Worm (Caenorhabditis elegans) whole organism, L1 larva: Measurements from ENCODE around the gene fbxb-77.

ENCODE experiments used
- C16A3.4 ChIP-seq: fragments of 150-350 bp; optimal IDR thresholded peaks from 2 replicates; lab custom pipeline; 2014; ENCODE audit warnings: missing biosample characterization, missing genetic modification characterization
- hlh-17 ChIP-seq: fragments of 200-800 bp; sonication (Bioruptor generic); optimal IDR thresholded peaks from 2 replicates; lab custom pipeline; 2018; ENCODE audit warnings: missing genetic modification characterization, mild to moderate bottlenecking, missing compliant biosample characterization, moderate library complexity, borderline replicate concordance
- lin-15B ChIP-seq: fragments of 150-350 bp; sonication (generic microtip); optimal IDR thresholded peaks from 3 replicates; lab custom pipeline; 2014; ENCODE audit warnings: missing biosample characterization, missing genetic modification characterization
- nhr-11 ChIP-seq: fragments of 150-350 bp; optimal IDR thresholded peaks from 2 replicates; lab custom pipeline; 2014; ENCODE audit warnings: missing biosample characterization, missing genetic modification characterization
- nhr-90 ChIP-seq: sonication (generic microtip); optimal IDR thresholded peaks from 2 replicates; lab custom pipeline; 2016; ENCODE audit warnings: mild to moderate bottlenecking, missing genetic modification characterization, missing compliant biosample characterization; ENCODE audit not compliant: poor library complexity
- pqm-1 ChIP-seq: sonication (generic microtip); optimal IDR thresholded peaks from 3 replicates; lab custom pipeline; 2017; ENCODE audit warnings: missing biosample characterization, missing genetic modification characterization
- xbp-1 ChIP-seq: sonication (generic microtip); optimal IDR thresholded peaks from 2 replicates; lab custom pipeline; 2016; ENCODE audit warnings: missing genetic modification characterization, missing compliant biosample characterization

The fbxb-77 gene

ce11 chrIV:4705182-4705581 lies 50.8 kb downstream of the fbxb-77 start (continued):
- peak; percentile 48 for TF ChIP-seq xbp-1 (tag; lab: Kevin White, UChicago)
- no peak for TF ChIP-seq nhr-11 (tag; lab: Kevin White, UChicago)
- peak; percentile 41 for TF ChIP-seq C16A3.4 (tag; lab: Kevin White, UChicago)
- TF ChIP-seq hlh-17 = no peak
- peak; percentile 47 for TF ChIP-seq lin-15B (tag; lab: Kevin White, UChicago)
- TF ChIP-seq nhr-90 = peak; percentile 34
- no peak for TF ChIP-seq pqm-1 (tag; lab: Kevin White, UChicago)
